Fruit fly (Drosophila melanogaster) whole organism, prepupa: ENCODE results near the gene CG9270.
A peak's percentile ranks its signal among the peaks of the same experiment; 100 is the strongest.

Source experiments
- Blimp-1 ChIP-seq: fragments of 200-800 bp; sonication (Bioruptor generic); optimal IDR thresholded peaks from 3 replicates; lab custom pipeline; 2017; ENCODE audit warnings: missing biosample characterization, missing genetic modification characterization, mild to moderate bottlenecking, moderate library complexity, missing genetic modification reagents
- CG10669 ChIP-seq: fragments of 200-800 bp; sonication (Bioruptor generic); optimal IDR thresholded peaks from 3 replicates; lab custom pipeline; 2018; ENCODE audit warnings: missing biosample characterization, mild to moderate bottlenecking, missing genetic modification characterization, moderate library complexity
- CG11294 ChIP-seq: fragments of 200-800 bp; sonication (Bioruptor generic); IDR thresholded peaks from 2 replicates; pipeline ENCODE4 v1.3.6; 2022; ENCODE audit warnings: missing biosample characterization, missing genetic modification characterization
- CG11902 ChIP-seq: fragments of 200-800 bp; sonication (Bioruptor generic); optimal IDR thresholded peaks from 3 replicates; lab custom pipeline; 2016; ENCODE audit warnings: missing biosample characterization, missing genetic modification characterization
- CG15336 ChIP-seq: fragments of 200-800 bp; sonication (Bioruptor generic); IDR thresholded peaks from 2 replicates; pipeline ENCODE4 v1.3.6; 2022; ENCODE audit warnings: missing biosample characterization, missing genetic modification characterization
- CG1621 ChIP-seq: fragments of 200-800 bp; sonication (Bioruptor generic); optimal IDR thresholded peaks from 3 replicates; lab custom pipeline; 2018; ENCODE audit warnings: missing biosample characterization, mild to moderate bottlenecking, missing genetic modification characterization
- CG16779 ChIP-seq: fragments of 200-800 bp; sonication (Bioruptor generic); optimal IDR thresholded peaks from 3 replicates; lab custom pipeline; 2017; ENCODE audit warnings: missing biosample characterization, mild to moderate bottlenecking, missing genetic modification characterization
- CG3032 ChIP-seq: fragments of 200-800 bp; optimal IDR thresholded peaks from 2 replicates; lab custom pipeline; 2019; ENCODE audit warnings: missing biosample characterization, mild to moderate bottlenecking, missing genetic modification characterization, moderate library complexity
- CG31627 ChIP-seq: fragments of 200-800 bp; sonication (Bioruptor generic); optimal IDR thresholded peaks from 3 replicates; lab custom pipeline; 2016; ENCODE audit warnings: missing biosample characterization, missing genetic modification characterization
- CG32006 ChIP-seq: fragments of 200-800 bp; sonication (Bioruptor generic); optimal IDR thresholded peaks from 3 replicates; lab custom pipeline; 2017; ENCODE audit warnings: missing biosample characterization, mild to moderate bottlenecking, missing genetic modification characterization
- CG3919 ChIP-seq: fragments of 200-800 bp; sonication (Bioruptor generic); optimal IDR thresholded peaks from 3 replicates; lab custom pipeline; 2016; ENCODE audit warnings: missing biosample characterization, missing genetic modification characterization
- CG4318 ChIP-seq: fragments of 200-800 bp; sonication (Bioruptor generic); optimal IDR thresholded peaks from 3 replicates; lab custom pipeline; 2017; ENCODE audit warnings: missing biosample characterization, mild to moderate bottlenecking, missing genetic modification characterization
- CG6163 ChIP-seq: fragments of 200-800 bp; sonication (Bioruptor generic); IDR thresholded peaks from 3 replicates; pipeline ENCODE4 v1.3.6; 2022; ENCODE audit warnings: missing biosample characterization, missing genetic modification characterization
- CG6276 ChIP-seq: fragments of 200-800 bp; sonication (Bioruptor generic); optimal IDR thresholded peaks from 2 replicates; lab custom pipeline; 2017; ENCODE audit warnings: missing biosample characterization, mild to moderate bottlenecking, missing genetic modification characterization
- CG6792 ChIP-seq: fragments of 200-800 bp; sonication (Bioruptor generic); optimal IDR thresholded peaks from 3 replicates; lab custom pipeline; 2016; ENCODE audit warnings: missing biosample characterization, missing genetic modification characterization
- CG6808 ChIP-seq: fragments of 200-800 bp; sonication (Bioruptor generic); optimal IDR thresholded peaks from 3 replicates; lab custom pipeline; 2017; ENCODE audit warnings: missing biosample characterization, missing genetic modification characterization, mild to moderate bottlenecking, moderate library complexity, missing genetic modification reagents
- CG6854 ChIP-seq: fragments of 200-800 bp; sonication (Bioruptor generic); optimal IDR thresholded peaks from 2 replicates; lab custom pipeline; 2017; ENCODE audit warnings: missing biosample characterization, mild to moderate bottlenecking, missing genetic modification characterization
- CG8319 ChIP-seq: fragments of 200-800 bp; sonication (Bioruptor generic); optimal IDR thresholded peaks from 3 replicates; lab custom pipeline; 2016; ENCODE audit warnings: missing biosample characterization, missing genetic modification characterization
- CG8632 ChIP-seq: fragments of 200-800 bp; sonication (Bioruptor generic); optimal IDR thresholded peaks from 3 replicates; lab custom pipeline; 2016; ENCODE audit warnings: missing biosample characterization, missing genetic modification characterization
- CG9139 ChIP-seq: fragments of 200-800 bp; sonication (Bioruptor generic); optimal IDR thresholded peaks from 3 replicates; lab custom pipeline; 2017; ENCODE audit warnings: missing biosample characterization, mild to moderate bottlenecking, missing genetic modification characterization
- Eip78C ChIP-seq: fragments of 200-800 bp; sonication (Bioruptor generic); peaks from one replicate; lab custom pipeline; 2016; ENCODE audit warnings: missing biosample characterization, missing genetic modification characterization
- Eip93F ChIP-seq: fragments of 200-800 bp; sonication (Bioruptor generic); optimal IDR thresholded peaks from 2 replicates; lab custom pipeline; 2016; ENCODE audit warnings: missing biosample characterization, mild to moderate bottlenecking, missing genetic modification characterization
- Ets21C ChIP-seq: fragments of 200-800 bp; sonication (Bioruptor generic); optimal IDR thresholded peaks from 3 replicates; lab custom pipeline; 2016; ENCODE audit warnings: missing biosample characterization, missing genetic modification characterization
- Ets96B ChIP-seq: fragments of 200-800 bp; optimal IDR thresholded peaks from 2 replicates; lab custom pipeline; 2019; ENCODE audit warnings: missing biosample characterization, mild to moderate bottlenecking, missing genetic modification characterization, moderate library complexity
- Gug ChIP-seq: fragments of 200-800 bp; sonication (Bioruptor generic); IDR thresholded peaks from 2 replicates; pipeline ENCODE4 v1.3.6; 2022; ENCODE audit warnings: missing biosample characterization, missing genetic modification characterization
- Hr38 ChIP-seq: sonication (Bioruptor generic); optimal IDR thresholded peaks from 2 replicates; lab custom pipeline; 2016; ENCODE audit warnings: missing biosample characterization, missing genetic modification characterization
- Hr4 ChIP-seq: fragments of 200-800 bp; sonication (Bioruptor generic); optimal IDR thresholded peaks from 3 replicates; lab custom pipeline; 2016; ENCODE audit warnings: missing biosample characterization, missing genetic modification characterization
- Lpt ChIP-seq: fragments of 200-800 bp; sonication (Bioruptor generic); optimal IDR thresholded peaks from 3 replicates; lab custom pipeline; 2016; ENCODE audit warnings: missing biosample characterization, missing genetic modification characterization
- Met ChIP-seq: fragments of 200-800 bp; sonication (Bioruptor generic); optimal IDR thresholded peaks from 3 replicates; lab custom pipeline; 2016; ENCODE audit warnings: missing biosample characterization, missing genetic modification characterization
- OdsH ChIP-seq: fragments of 200-800 bp; sonication (Bioruptor generic); optimal IDR thresholded peaks from 3 replicates; lab custom pipeline; 2016; ENCODE audit warnings: missing biosample characterization, missing genetic modification characterization
- Sox102F ChIP-seq: fragments of 200-800 bp; sonication (Bioruptor generic); optimal IDR thresholded peaks from 2 replicates; lab custom pipeline; 2016; ENCODE audit warnings: missing biosample characterization, mild to moderate bottlenecking, missing genetic modification characterization
- Sox14 ChIP-seq: fragments of 200-800 bp; sonication (Bioruptor generic); optimal IDR thresholded peaks from 3 replicates; lab custom pipeline; 2016; ENCODE audit warnings: missing biosample characterization, missing genetic modification characterization
- Sox15 ChIP-seq: fragments of 200-800 bp; sonication (Bioruptor generic); optimal IDR thresholded peaks from 3 replicates; lab custom pipeline; 2016; ENCODE audit warnings: missing biosample characterization, missing genetic modification characterization
- achi ChIP-seq: fragments of 200-800 bp; sonication (Bioruptor generic); optimal IDR thresholded peaks from 3 replicates; lab custom pipeline; 2016; ENCODE audit warnings: missing biosample characterization, missing genetic modification characterization
- acj6 ChIP-seq: fragments of 200-800 bp; sonication (Bioruptor generic); optimal IDR thresholded peaks from 3 replicates; lab custom pipeline; 2016; ENCODE audit warnings: missing biosample characterization, missing genetic modification characterization
- cyc ChIP-seq: fragments of 200-800 bp; sonication (Bioruptor generic); optimal IDR thresholded peaks from 3 replicates; lab custom pipeline; 2016; ENCODE audit warnings: missing biosample characterization, missing genetic modification characterization
- dac ChIP-seq: fragments of 200-800 bp; sonication (Bioruptor generic); optimal IDR thresholded peaks from 2 replicates; lab custom pipeline; 2017; ENCODE audit warnings: missing biosample characterization, mild to moderate bottlenecking, missing genetic modification characterization
- eg ChIP-seq: fragments of 200-800 bp; sonication (Bioruptor generic); IDR thresholded peaks from 3 replicates; pipeline ENCODE4 v1.3.6; 2022; ENCODE audit warnings: missing biosample characterization, missing genetic modification characterization
- esn ChIP-seq: fragments of 200-800 bp; sonication (Bioruptor generic); optimal IDR thresholded peaks from 2 replicates; lab custom pipeline; 2016; ENCODE audit warnings: missing biosample characterization, mild to moderate bottlenecking, missing genetic modification characterization, moderate library complexity
- fd85E ChIP-seq: fragments of 200-800 bp; sonication (Bioruptor generic); optimal IDR thresholded peaks from 3 replicates; lab custom pipeline; 2016; ENCODE audit warnings: missing biosample characterization, missing genetic modification characterization
- fkh ChIP-seq: fragments of 200-800 bp; sonication (Bioruptor generic); optimal IDR thresholded peaks from 3 replicates; lab custom pipeline; 2017; ENCODE audit warnings: missing biosample characterization, mild to moderate bottlenecking, missing genetic modification characterization, moderate library complexity
- lz ChIP-seq: fragments of 200-800 bp; sonication (Bioruptor generic); optimal IDR thresholded peaks from 3 replicates; lab custom pipeline; 2016; ENCODE audit warnings: missing biosample characterization, missing genetic modification characterization
- net ChIP-seq: fragments of 200-800 bp; sonication (Bioruptor generic); optimal IDR thresholded peaks from 3 replicates; lab custom pipeline; 2016; ENCODE audit warnings: missing biosample characterization, missing genetic modification characterization
- salr ChIP-seq, 2 experiments: fragments of 200-800 bp; sonication (Bioruptor generic); optimal IDR thresholded peaks; 3 replicates each; lab custom pipeline; 2016 to 2018; ENCODE audit warnings: missing biosample characterization in 2 of 2, missing genetic modification characterization in 2 of 2, mild to moderate bottlenecking in 1 of 2
- spab ChIP-seq: fragments of 200-800 bp; sonication (Bioruptor generic); optimal IDR thresholded peaks from 2 replicates; lab custom pipeline; 2017; ENCODE audit warnings: missing biosample characterization, mild to moderate bottlenecking, missing genetic modification characterization, missing genetic modification reagents
- ss ChIP-seq, 2 experiments: fragments of 200-800 bp; sonication (Bioruptor generic); optimal IDR thresholded peaks; 2 replicates in 1 of 2; 3 replicates in 1 of 2; lab custom pipeline; 2017 to 2018; ENCODE audit warnings: mild to moderate bottlenecking in 2 of 2, missing biosample characterization in 2 of 2, missing genetic modification characterization in 2 of 2, moderate library complexity in 1 of 2
- svp ChIP-seq: fragments of 200-800 bp; sonication (Bioruptor generic); peaks from one replicate; lab custom pipeline; 2016; ENCODE audit warnings: missing biosample characterization, missing genetic modification characterization
- topi ChIP-seq: fragments of 200-800 bp; sonication (Bioruptor generic); optimal IDR thresholded peaks from 3 replicates; lab custom pipeline; 2016; ENCODE audit warnings: missing biosample characterization, missing genetic modification characterization
- vri ChIP-seq: fragments of 200-800 bp; sonication (Bioruptor generic); optimal IDR thresholded peaks from 3 replicates; lab custom pipeline; 2016; ENCODE audit warnings: missing biosample characterization, mild to moderate bottlenecking, missing genetic modification characterization

Gene CG9270

DNA sequence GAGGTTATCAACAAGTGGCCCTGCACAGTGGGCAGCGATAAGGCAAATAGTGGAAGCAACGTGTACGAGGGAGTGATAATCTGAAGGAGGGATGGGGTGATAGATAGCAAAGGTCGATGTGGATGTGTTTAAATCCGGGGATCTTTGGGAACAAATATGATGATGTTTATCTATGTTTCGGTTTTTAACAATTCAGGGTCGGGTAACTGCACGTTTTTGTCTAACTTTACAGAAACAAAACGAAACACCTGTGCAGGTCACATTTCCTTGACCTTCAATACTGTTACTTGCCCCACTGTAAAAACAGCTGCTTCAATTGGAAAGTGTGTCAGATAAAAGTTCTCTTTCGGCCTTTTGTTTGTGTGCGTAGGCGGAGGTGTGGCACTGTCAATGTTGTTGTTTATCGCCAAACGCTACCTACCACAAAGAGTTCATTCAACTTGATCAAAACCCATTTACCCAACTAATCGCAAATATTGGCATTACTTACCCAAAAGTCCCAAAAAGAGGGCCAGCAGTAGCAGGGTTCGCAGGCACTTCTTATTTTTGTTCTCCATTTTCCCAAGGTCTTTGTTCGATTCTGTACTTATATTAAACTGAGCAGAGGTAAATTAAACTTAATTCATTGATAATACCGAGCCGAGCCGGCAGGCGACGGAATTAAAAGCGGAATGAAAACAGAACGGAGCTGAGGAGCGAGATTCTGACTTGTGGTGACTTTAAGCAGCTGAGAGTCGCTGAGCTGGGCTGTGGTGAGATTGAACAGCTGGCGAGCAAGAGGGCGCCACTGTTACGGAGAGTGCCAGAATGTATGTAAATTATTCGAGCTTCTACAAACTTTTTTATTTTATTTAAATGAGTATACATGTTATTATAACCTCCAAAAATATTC lies 11.5 kb downstream of the CG9270 start, which contains the start of gene Mtp:
Gene Mtp (minus strand): TSS at position 681 of the 892 bp plus-strand sequence.
- TF ChIP-seq Blimp-1 (GFP tag; lab: Kevin White, UChicago) (peak; percentile 66), Sox14 (GFP tag; lab: Kevin White, UChicago) (peak; percentile 85), Gug (GFP tag; lab: Robert Waterston, UW) (peak; percentile 59; the same call in 1 of the 2 replicates), Hr38 (no peak), Eip78C (GFP tag; lab: Kevin White, UChicago) (peak; percentile 95), Ets21C (GFP tag; lab: Kevin White, UChicago) (peak; percentile 85), net (GFP tag; lab: Kevin White, UChicago) (peak; percentile 77), vri (GFP tag; lab: Kevin White, UChicago) (peak; percentile 47), CG3032 (peak; percentile 70), spab (GFP tag; lab: Kevin White, UChicago) (no peak), Eip93F (GFP tag; lab: Kevin White, UChicago) (no peak), esn (GFP tag; lab: Kevin White, UChicago) (peak; percentile 89), Hr4 (GFP tag; lab: Kevin White, UChicago) (peak; percentile 83), CG31627 (peak; percentile 88), CG6276 (GFP tag; lab: Kevin White, UChicago) (no peak), ss (GFP tag; optimal IDR thresholded peaks at IDR 0.05; lab: Kevin White, UChicago) (peak in 1 of 2 experiments; percentile 70), fkh (peak; percentile 90), Sox15 (GFP tag; lab: Kevin White, UChicago) (peak; percentile 74), salr (GFP tag; optimal IDR thresholded peaks at IDR 0.05; lab: Kevin White, UChicago) (peak; percentile 10 to 70), CG10669 (GFP tag; lab: Kevin White, UChicago) (peak; percentile 76), topi (GFP tag; lab: Kevin White, UChicago) (peak; percentile 85), Lpt (GFP tag; lab: Kevin White, UChicago) (peak; percentile 50), Ets96B (tag; lab: Kevin White, UChicago) (peak; percentile 69), Met (peak; percentile 86), CG6808 (GFP tag; lab: Kevin White, UChicago) (no peak), CG4318 (GFP tag; lab: Kevin White, UChicago) (peak; percentile 76), CG8632 (GFP tag; lab: Kevin White, UChicago) (peak; percentile 63), eg (peak; percentile 77; the same call in 2 of the 3 replicates), CG3919 (GFP tag; lab: Kevin White, UChicago) (peak; percentile 81), lz (peak; percentile 87), fd85E (GFP tag; lab: Kevin White, UChicago) (peak; percentile 61), CG32006 (GFP tag; lab: Kevin White, UChicago) (peak; percentile 90), cyc (GFP tag; lab: Kevin White, UChicago) (peak; percentile 81), CG11294 (GFP tag; lab: Robert Waterston, UW) (peak; percentile 48; the same call in 1 of the 2 replicates), OdsH (peak; percentile 84), acj6 (GFP tag; lab: Kevin White, UChicago) (peak; percentile 80), CG9139 (GFP tag; lab: Kevin White, UChicago) (peak; percentile 41), CG8319 (GFP tag; lab: Kevin White, UChicago) (peak; percentile 84), svp (GFP tag; lab: Kevin White, UChicago) (peak; percentile 100), CG1621 (tag; lab: Kevin White, UChicago) (peak; percentile 74), dac (GFP tag; lab: Kevin White, UChicago) (peak; percentile 75), CG6163 (GFP tag; lab: Robert Waterston, UW) (peak; percentile 74; the same call in 2 of the 3 replicates), Sox102F (GFP tag; lab: Kevin White, UChicago) (peak; percentile 87), CG11902 (GFP tag; lab: Kevin White, UChicago) (peak; percentile 72), CG15336 (GFP tag; lab: Robert Waterston, UW) (peak; percentile 87), CG6854 (GFP tag; lab: Kevin White, UChicago) (peak; percentile 45), CG6792 (GFP tag; lab: Kevin White, UChicago) (peak; percentile 81), achi (peak; percentile 81), CG16779 (tag; lab: Kevin White, UChicago) (no peak)
